Fruit fly (Drosophila melanogaster): ENCODE results near the gene Cpr62Ba.

The Cpr62Ba gene

DNA sequence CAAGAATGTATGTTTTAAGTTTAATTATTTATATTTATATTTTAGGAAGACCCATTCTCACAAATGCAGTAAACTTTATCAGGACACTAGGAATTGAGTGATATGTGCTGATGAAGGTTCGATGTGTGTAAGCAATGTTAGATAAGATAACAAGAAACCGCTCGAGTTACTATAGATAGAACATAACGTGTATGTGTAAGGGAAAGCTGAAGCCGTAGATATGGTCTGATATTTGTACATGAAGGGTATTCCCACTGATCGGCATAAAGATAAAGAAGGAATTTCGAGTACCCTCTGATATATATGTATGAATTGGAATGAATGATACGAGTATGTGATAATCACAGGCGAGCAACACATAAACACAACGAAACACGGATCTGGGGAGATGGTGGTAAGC, 47.5 kb downstream of the Cpr62Ba start:
- TF ChIP-seq CG12605 (GFP tag; IDR thresholded peaks at IDR 0.05) = no peak
- TF ChIP-seq CG4496 (GFP tag; IDR thresholded peaks at IDR 0.05) = no peak
- TF ChIP-seq gl (tag; optimal IDR thresholded peaks at IDR 0.05) = no peak
- TF ChIP-seq Pif1A (GFP tag; optimal IDR thresholded peaks at IDR 0.05) = no peak
- TF ChIP-seq EcR (GFP tag; optimal IDR thresholded peaks at IDR 0.05) = no peak
- no peak for TF ChIP-seq CG10348 (GFP tag; IDR thresholded peaks at IDR 0.05)
- no peak for TF ChIP-seq CG34367 (tag; optimal IDR thresholded peaks at IDR 0.05)
- no peak for TF ChIP-seq CG9948 (tag; optimal IDR thresholded peaks at IDR 0.05)
- TF ChIP-seq CG8159 (tag; optimal IDR thresholded peaks at IDR 0.05) = no peak
- no peak for TF ChIP-seq D1 (tag; optimal IDR thresholded peaks at IDR 0.05)
- no peak for TF ChIP-seq Ets98B (GFP tag; IDR thresholded peaks at IDR 0.05)

DNA sequence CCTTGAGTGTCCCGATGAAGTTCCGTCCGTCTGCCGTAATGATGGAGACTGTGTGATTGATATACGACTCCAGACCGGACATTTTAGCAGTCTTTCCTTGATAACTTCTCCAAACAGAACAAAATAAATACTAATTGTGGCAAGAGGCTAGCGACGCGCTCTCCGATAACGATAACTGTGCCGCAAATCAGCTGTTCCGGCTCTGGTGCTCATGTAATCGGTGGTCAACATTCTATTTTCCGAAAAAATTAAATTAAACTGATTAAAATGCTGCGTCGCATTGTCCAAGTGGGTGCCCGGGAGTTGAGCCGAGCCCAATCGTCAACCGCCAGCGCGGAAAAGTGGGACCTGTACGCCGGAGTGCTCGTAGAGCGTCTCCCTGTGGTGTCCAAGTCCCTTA, 54.3 kb downstream of the Cpr62Ba start, which contains the start of the genes CG2021 and mRpL46:
Gene CG2021 (minus strand): TSS at position 163 of the 400 bp plus-strand sequence.
Gene mRpL46 (plus strand): TSS at position 191 of the 400 bp plus-strand sequence.
- TF ChIP-seq CG14655 (GFP tag; optimal IDR thresholded peaks at IDR 0.05) = no peak
- TF ChIP-seq CG8159 (tag; optimal IDR thresholded peaks at IDR 0.05) = no peak
- TF ChIP-seq CG4496 (GFP tag; IDR thresholded peaks at IDR 0.05) = no peak
- no peak for TF ChIP-seq EcR (GFP tag; optimal IDR thresholded peaks at IDR 0.05)
- no peak for TF ChIP-seq gl (tag; optimal IDR thresholded peaks at IDR 0.05)
- TF ChIP-seq CG9948 (tag; optimal IDR thresholded peaks at IDR 0.05) = no peak
- TF ChIP-seq CG17806 (tag; optimal IDR thresholded peaks at IDR 0.05) = no peak
- TF ChIP-seq Pif1A (GFP tag; optimal IDR thresholded peaks at IDR 0.05) = no peak
- no peak for TF ChIP-seq CG13204 (GFP tag; optimal IDR thresholded peaks at IDR 0.05)
- TF ChIP-seq Ets98B (GFP tag; IDR thresholded peaks at IDR 0.05) = no peak
- no peak for TF ChIP-seq CG32121 (GFP tag; IDR thresholded peaks at IDR 0.05)
- TF ChIP-seq CG34367 (tag; optimal IDR thresholded peaks at IDR 0.05) = no peak
- no peak for TF ChIP-seq CG12605 (GFP tag; IDR thresholded peaks at IDR 0.05)
- no peak for TF ChIP-seq rn (GFP tag; IDR thresholded peaks at IDR 0.05)
- TF ChIP-seq CG15710 (tag; optimal IDR thresholded peaks at IDR 0.05) = no peak
- no peak for TF ChIP-seq Snoo (tag; optimal IDR thresholded peaks at IDR 0.05)
- TF ChIP-seq Pif1B (GFP tag; optimal IDR thresholded peaks at IDR 0.05) = no peak
- no peak for TF ChIP-seq CG10348 (GFP tag; IDR thresholded peaks at IDR 0.05)
- no peak for TF ChIP-seq D1 (tag; optimal IDR thresholded peaks at IDR 0.05)

dm6 chr3L:1774713-1775648, 56.6 kb downstream of the Cpr62Ba start, which contains the start of the genes CG13933 and PolD2:
Gene CG13933, minus strand, starts transcription at chr3L:1775147.
Gene PolD2, plus strand, starts transcription at chr3L:1775633.
- TF ChIP-seq rn (GFP tag; IDR thresholded peaks at IDR 0.05) = peak; percentile 90
- TF ChIP-seq Pif1A (GFP tag; optimal IDR thresholded peaks at IDR 0.05) = no peak
- TF ChIP-seq D1 (tag; optimal IDR thresholded peaks at IDR 0.05) = no peak
- peak; percentile 92 for TF ChIP-seq CG17806 (tag; optimal IDR thresholded peaks at IDR 0.05)
- peak; percentile 97 for TF ChIP-seq CG32121 (GFP tag; IDR thresholded peaks at IDR 0.05)
- TF ChIP-seq CG12605 (GFP tag; IDR thresholded peaks at IDR 0.05) = peak; percentile 87
- peak; percentile 91 for TF ChIP-seq CG8159 (tag; optimal IDR thresholded peaks at IDR 0.05)
- no peak for TF ChIP-seq Snoo (tag; optimal IDR thresholded peaks at IDR 0.05)
- TF ChIP-seq CG10348 (GFP tag; IDR thresholded peaks at IDR 0.05) = peak; percentile 94
- TF ChIP-seq CG9948 (tag; optimal IDR thresholded peaks at IDR 0.05) = peak; percentile 82
- no peak for TF ChIP-seq CG13204 (GFP tag; optimal IDR thresholded peaks at IDR 0.05)
- peak; percentile 97 for TF ChIP-seq Ets98B (GFP tag; IDR thresholded peaks at IDR 0.05)
- TF ChIP-seq CG15710 (tag; optimal IDR thresholded peaks at IDR 0.05) = peak; percentile 99
- TF ChIP-seq Pif1B (GFP tag; optimal IDR thresholded peaks at IDR 0.05) = peak; percentile 95
- peak; percentile 97 for TF ChIP-seq CG34367 (tag; optimal IDR thresholded peaks at IDR 0.05)
- TF ChIP-seq gl (tag; optimal IDR thresholded peaks at IDR 0.05) = peak; percentile 5
- no peak for TF ChIP-seq EcR (GFP tag; optimal IDR thresholded peaks at IDR 0.05)
- TF ChIP-seq CG4496 (GFP tag; IDR thresholded peaks at IDR 0.05) = peak; percentile 98
- peak; percentile 86 for TF ChIP-seq fd96Ca (GFP tag; IDR thresholded peaks at IDR 0.05)
- no peak for TF ChIP-seq CG8301 (tag; optimal IDR thresholded peaks at IDR 0.05)
- no peak for TF ChIP-seq CG14655 (GFP tag; optimal IDR thresholded peaks at IDR 0.05)
